Worm (Caenorhabditis elegans) whole organism, late embryonic: ENCODE results near the gene AH10.4.

Experiments
- ceh-19 ChIP-seq: fragments of 200-800 bp; sonication (Bioruptor generic); optimal IDR thresholded peaks from 2 replicates; lab custom pipeline; 2018; ENCODE audit warnings: mild to moderate bottlenecking, missing genetic modification characterization, missing compliant biosample characterization
- hlh-15 ChIP-seq: sonication (generic microtip); optimal IDR thresholded peaks from 2 replicates; lab custom pipeline; 2016; ENCODE audit warnings: missing genetic modification characterization, missing compliant biosample characterization

- TF ChIP-seq hlh-15 (no peak), ceh-19 (GFP tag; lab: Kevin White, UChicago) (no peak)
These were observed 49.6 kb downstream of the AH10.4 start, which contains the start of gene D1086.19 for ce11 chrV:14088051-14088450.
